Worm (Caenorhabditis elegans) whole organism, mixed stage, embryonic: ENCODE measurements around the gene ttn-1.

Experiments
- bed-3 ChIP-seq: fragments of 200-800 bp; sonication (Bioruptor generic); optimal IDR thresholded peaks from 3 replicates; lab custom pipeline; 2018; ENCODE audit warnings: mild to moderate bottlenecking, missing genetic modification characterization, moderate library complexity, missing compliant biosample characterization
- blmp-1 ChIP-seq: fragments of 150-350 bp; optimal IDR thresholded peaks from 2 replicates; lab custom pipeline; 2014; ENCODE audit warnings: missing biosample characterization, missing genetic modification characterization
- ceh-39 ChIP-seq: fragments of 150-350 bp; optimal IDR thresholded peaks from 2 replicates; lab custom pipeline; 2014; ENCODE audit warnings: missing biosample characterization, missing genetic modification characterization
- ceh-43 ChIP-seq: fragments of 200-800 bp; sonication (Bioruptor generic); optimal IDR thresholded peaks from 2 replicates; lab custom pipeline; 2018; ENCODE audit warnings: mild to moderate bottlenecking, missing genetic modification characterization, moderate library complexity, missing compliant biosample characterization
- ceh-83 ChIP-seq: fragments of 200-800 bp; sonication (Bioruptor generic); optimal IDR thresholded peaks from 2 replicates; lab custom pipeline; 2018; ENCODE audit warnings: mild to moderate bottlenecking, missing genetic modification characterization, missing compliant biosample characterization
- ces-1 ChIP-seq: fragments of 150-350 bp; optimal IDR thresholded peaks from 2 replicates; lab custom pipeline; 2014; ENCODE audit warnings: missing biosample characterization, missing genetic modification reagents, missing genetic modification characterization
- cnd-1 ChIP-seq: fragments of 200-800 bp; sonication (Bioruptor generic); optimal IDR thresholded peaks from 2 replicates; lab custom pipeline; 2018; ENCODE audit warnings: mild to moderate bottlenecking, missing genetic modification characterization, missing compliant biosample characterization
- drap-1 ChIP-seq: fragments of 200-800 bp; sonication (Bioruptor generic); optimal IDR thresholded peaks from 3 replicates; lab custom pipeline; 2018; ENCODE audit warnings: mild to moderate bottlenecking, missing genetic modification characterization, missing compliant biosample characterization
- elt-1 ChIP-seq: sonication (generic microtip); optimal IDR thresholded peaks from 2 replicates; lab custom pipeline; 2017; ENCODE audit warnings: missing genetic modification characterization, mild to moderate bottlenecking, missing compliant biosample characterization, antibody characterized with exemption, moderate library complexity, borderline replicate concordance; ENCODE audit not compliant: insufficient read depth
- elt-3 ChIP-seq: fragments of 150-350 bp; optimal IDR thresholded peaks from 2 replicates; lab custom pipeline; 2014; ENCODE audit warnings: missing biosample characterization, missing genetic modification characterization
- ham-2 ChIP-seq: fragments of 200-800 bp; sonication (Bioruptor generic); optimal IDR thresholded peaks from 2 replicates; lab custom pipeline; 2018; ENCODE audit warnings: mild to moderate bottlenecking, missing genetic modification characterization, missing compliant biosample characterization
- hlh-1 ChIP-seq: fragments of 150-350 bp; optimal IDR thresholded peaks from 2 replicates; lab custom pipeline; 2014; ENCODE audit warnings: missing biosample characterization, missing genetic modification reagents, missing genetic modification characterization
- lin-13 ChIP-seq: fragments of 150-350 bp; optimal IDR thresholded peaks from 2 replicates; lab custom pipeline; 2014; ENCODE audit warnings: missing biosample characterization, missing genetic modification characterization
- lsy-2 ChIP-seq: fragments of 150-350 bp; optimal IDR thresholded peaks from 2 replicates; lab custom pipeline; 2014; ENCODE audit warnings: missing biosample characterization, missing genetic modification characterization
- mab-5 ChIP-seq: fragments of 150-350 bp; optimal IDR thresholded peaks from 2 replicates; lab custom pipeline; 2014; ENCODE audit warnings: missing biosample characterization, missing genetic modification characterization
- mls-2 ChIP-seq: sonication (generic microtip); optimal IDR thresholded peaks from 2 replicates; lab custom pipeline; 2016; ENCODE audit warnings: mild to moderate bottlenecking, missing genetic modification characterization, moderate library complexity, missing compliant biosample characterization
- nhr-2 ChIP-seq: fragments of 150-350 bp; optimal IDR thresholded peaks from 2 replicates; lab custom pipeline; 2014; ENCODE audit warnings: missing biosample characterization, missing genetic modification characterization
- nhr-28 ChIP-seq: fragments of 150-350 bp; optimal IDR thresholded peaks from 2 replicates; lab custom pipeline; 2014; ENCODE audit warnings: missing biosample characterization, missing genetic modification characterization
- nhr-76 ChIP-seq: sonication (generic microtip); optimal IDR thresholded peaks from 2 replicates; lab custom pipeline; 2017; ENCODE audit warnings: missing biosample characterization, missing genetic modification characterization
- pha-4 ChIP-seq: fragments of 150-350 bp; optimal IDR thresholded peaks from 2 replicates; lab custom pipeline; 2018; ENCODE audit warnings: missing biosample characterization, missing genetic modification reagents, missing genetic modification characterization
- sem-2 ChIP-seq: fragments of 200-800 bp; sonication (Bioruptor generic); optimal IDR thresholded peaks from 2 replicates; lab custom pipeline; 2018; ENCODE audit warnings: mild to moderate bottlenecking, missing genetic modification characterization, missing compliant biosample characterization
- snpc-4 ChIP-seq: fragments of 150-350 bp; optimal IDR thresholded peaks from 2 replicates; lab custom pipeline; 2014; ENCODE audit warnings: missing biosample characterization, missing genetic modification characterization
- sptf-1 ChIP-seq: sonication (generic microtip); optimal IDR thresholded peaks from 2 replicates; lab custom pipeline; 2017; ENCODE audit warnings: mild to moderate bottlenecking, missing genetic modification characterization, moderate library complexity, missing compliant biosample characterization
- unc-39 ChIP-seq: fragments of 150-350 bp; optimal IDR thresholded peaks from 2 replicates; lab custom pipeline; 2014; ENCODE audit warnings: missing biosample characterization, missing genetic modification characterization
- unc-62 ChIP-seq: fragments of 150-350 bp; optimal IDR thresholded peaks from 2 replicates; lab custom pipeline; 2014; ENCODE audit warnings: missing biosample characterization, missing genetic modification reagents, missing genetic modification characterization
- zip-8 ChIP-seq: fragments of 150-350 bp; optimal IDR thresholded peaks from 2 replicates; lab custom pipeline; 2014; ENCODE audit warnings: missing biosample characterization, missing genetic modification characterization
- ztf-11 ChIP-seq: fragments of 150-350 bp; optimal IDR thresholded peaks from 2 replicates; lab custom pipeline; 2014; ENCODE audit warnings: missing biosample characterization, missing genetic modification characterization

Gene ttn-1

ce11 chrV:6120156-6120879, 82.1 kb downstream of the ttn-1 start, which contains the start of gene ceh-49:
TSS of gene ceh-49 (minus strand) at chrV:6120206.
- TF ChIP-seq unc-39: no peak
- TF ChIP-seq lsy-2: no peak
- TF ChIP-seq mab-5: no peak
- TF ChIP-seq hlh-1 (tag; lab: Kevin White, UChicago): no peak
- TF ChIP-seq lin-13: no peak
- no peak for TF ChIP-seq nhr-2 (tag; lab: Kevin White, UChicago)
- TF ChIP-seq ces-1 (GFP tag; lab: Kevin White, UChicago): no peak
- TF ChIP-seq ceh-43: no peak
- no peak for TF ChIP-seq snpc-4
- TF ChIP-seq sem-2 (GFP tag; lab: Kevin White, UChicago): no peak
- TF ChIP-seq ceh-83: no peak
- no peak for TF ChIP-seq ham-2
- TF ChIP-seq cnd-1: no peak
- TF ChIP-seq unc-62 (GFP tag; lab: Kevin White, UChicago): no peak
- TF ChIP-seq bed-3 (GFP tag; lab: Kevin White, UChicago): no peak
- TF ChIP-seq, all 35 proteins: peak for 0

DNA sequence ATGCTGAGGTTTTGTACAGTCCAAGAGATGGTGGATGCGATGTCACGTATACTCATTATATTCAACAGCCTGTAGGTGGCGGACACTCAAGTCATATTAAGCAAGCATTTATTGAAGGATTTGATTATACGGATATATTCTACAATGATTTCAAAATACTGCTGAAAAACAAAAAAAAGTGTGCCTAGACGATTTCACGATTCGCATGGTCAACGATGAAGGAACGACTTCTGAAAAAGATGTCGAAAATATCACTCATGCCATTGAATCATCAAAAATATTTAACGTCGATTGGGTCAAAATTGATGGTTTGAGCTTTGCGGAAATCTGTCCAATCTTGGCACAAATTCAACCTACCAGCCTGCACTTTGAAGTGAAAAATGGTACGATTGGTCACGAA, 85.4 kb downstream of the ttn-1 start:
- TF ChIP-seq ceh-39 (tag; lab: Kevin White, UChicago): no peak

- TF ChIP-seq mab-5 (no peak), elt-1 (tag; lab: Kevin White, UChicago) (no peak), sptf-1 (tag; lab: Kevin White, UChicago) (no peak), drap-1 (GFP tag; lab: Kevin White, UChicago) (no peak), mls-2 (no peak)
Measured at ce11 chrV:6112823-6113222, 89.6 kb downstream of the ttn-1 start, which contains the start of gene F17A9.5. TSS of gene F17A9.5 (minus strand) at chrV:6112997.

ce11 chrV:6110533-6110932, 91.9 kb downstream of the ttn-1 start, which contains the start of gene F17A9.4:
TSS of gene F17A9.4 (minus strand) at chrV:6110629.
- TF ChIP-seq pha-4: peak; percentile 9
- TF ChIP-seq elt-3 (tag; lab: Kevin White, UChicago): no peak

ce11 chrV:6107474-6107873, 95.0 kb downstream of the ttn-1 start, which contains the start of gene cwf-19L1:
TSS of gene cwf-19L1 (plus strand) at chrV:6107828.
- TF ChIP-seq ces-1 (GFP tag; lab: Kevin White, UChicago): peak; percentile 29
- no peak for TF ChIP-seq nhr-28 (tag; lab: Kevin White, UChicago)
- peak; percentile 37 for TF ChIP-seq lsy-2
- TF ChIP-seq drap-1 (GFP tag; lab: Kevin White, UChicago): no peak
- peak; percentile 30 for TF ChIP-seq sptf-1 (tag; lab: Kevin White, UChicago)
- no peak for TF ChIP-seq nhr-76 (tag; lab: Kevin White, UChicago)

- peak; percentile 77 for TF ChIP-seq ham-2
- TF ChIP-seq blmp-1: peak; percentile 99
- TF ChIP-seq nhr-76 (tag; lab: Kevin White, UChicago): no peak
Measured at ce11 chrV:6105374-6105773, 97.1 kb downstream of the ttn-1 start, which contains the start of gene atf-8. TSS of gene atf-8 (plus strand) at chrV:6105607.

DNA sequence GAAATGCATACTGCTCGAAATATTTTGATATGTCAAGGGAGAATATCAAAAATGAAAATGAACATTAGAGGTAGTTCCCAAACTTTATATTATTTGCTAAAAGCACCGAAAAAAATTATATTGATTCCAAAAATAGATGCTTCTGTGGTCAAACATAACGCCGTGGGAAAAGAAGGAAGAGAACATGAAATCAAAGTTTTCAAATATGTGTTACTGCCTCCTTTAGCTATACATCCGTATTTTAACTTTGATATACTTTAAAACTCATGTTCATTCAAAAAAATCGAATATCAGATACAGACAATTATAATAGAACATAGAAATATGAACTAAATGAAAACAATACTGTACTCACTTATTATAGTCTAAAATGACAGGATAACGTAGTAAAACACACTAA, 99.0 kb downstream of the ttn-1 start, which contains the start of gene Y38A10A.11:
TSS of gene Y38A10A.11 (minus strand) at position 101 of the 400 bp plus-strand sequence.
- TF ChIP-seq ztf-11 (tag; lab: Kevin White, UChicago): no peak
- TF ChIP-seq zip-8 (tag; lab: Kevin White, UChicago): no peak
- no peak for TF ChIP-seq ceh-39 (tag; lab: Kevin White, UChicago)
- no peak for TF ChIP-seq sptf-1 (tag; lab: Kevin White, UChicago)
- no peak for TF ChIP-seq ham-2
- TF ChIP-seq sem-2 (GFP tag; lab: Kevin White, UChicago): no peak
